Worm (Caenorhabditis elegans) whole organism, midembryonic: ENCODE data around the gene srz-11.

Experiments
- T22C8.4 ChIP-seq: fragments of 200-800 bp; sonication (Bioruptor generic); IDR thresholded peaks from 2 replicates; pipeline ENCODE4 v1.3.6; 2022; ENCODE audit warnings: missing genetic modification characterization, missing compliant biosample characterization
- cog-1 ChIP-seq: sonication (generic microtip); optimal IDR thresholded peaks from 2 replicates; lab custom pipeline; 2016; ENCODE audit warnings: missing genetic modification characterization, missing compliant biosample characterization
- flt-1 ChIP-seq: fragments of 200-800 bp; sonication (Bioruptor generic); IDR thresholded peaks from 2 replicates; pipeline ENCODE4 v1.3.6; 2022; ENCODE audit warnings: missing genetic modification characterization, missing compliant biosample characterization
- klf-2 ChIP-seq: fragments of 200-800 bp; sonication (Bioruptor generic); conservative IDR thresholded peaks from 2 replicates; pipeline ENCODE4 v1.3.6; 2022; ENCODE audit warnings: missing genetic modification reagents, missing genetic modification characterization, missing compliant biosample characterization
- med-1 ChIP-seq: sonication (generic microtip); optimal IDR thresholded peaks from 2 replicates; lab custom pipeline; 2017; ENCODE audit warnings: missing genetic modification characterization, mild to moderate bottlenecking, missing compliant biosample characterization, antibody characterized with exemption, missing genetic modification reagents; ENCODE audit not compliant: insufficient read depth
- ref-1 ChIP-seq: fragments of 200-800 bp; sonication (Bioruptor generic); conservative IDR thresholded peaks from 2 replicates; pipeline ENCODE4 v1.3.6; 2022; ENCODE audit warnings: missing genetic modification reagents, missing genetic modification characterization, missing compliant biosample characterization
- tab-1 ChIP-seq: fragments of 200-800 bp; sonication (Bioruptor generic); IDR thresholded peaks from 2 replicates; pipeline ENCODE4 v1.3.6; 2022; ENCODE audit warnings: missing genetic modification characterization, missing compliant biosample characterization
- ztf-23 ChIP-seq: fragments of 200-800 bp; sonication (Bioruptor generic); IDR thresholded peaks from 2 replicates; pipeline ENCODE4 v1.3.6; 2022; ENCODE audit warnings: missing genetic modification reagents, missing genetic modification characterization, missing compliant biosample characterization
- ztf-29 ChIP-seq: fragments of 200-800 bp; sonication (Bioruptor generic); IDR thresholded peaks from 2 replicates; pipeline ENCODE4 v1.3.6; 2022; ENCODE audit warnings: missing genetic modification reagents, missing genetic modification characterization, missing compliant biosample characterization

The srz-11 gene

ce11 chrV:15140247-15140646, 22.6 kb upstream of the srz-11 start, which contains the start of gene K08F9.3:
TSS of gene K08F9.3 (plus strand) at chrV:15140547.
- TF ChIP-seq tab-1 (GFP tag; lab: Robert Waterston, UW) (no peak), med-1 (GFP tag; lab: Kevin White, UChicago) (no peak), ztf-29 (no peak), ztf-23 (GFP tag; lab: Robert Waterston, UW) (no peak), ref-1 (no peak), klf-2 (GFP tag; lab: Robert Waterston, UW) (no peak), flt-1 (no peak), cog-1 (tag; lab: Kevin White, UChicago) (no peak), T22C8.4 (GFP tag; lab: Robert Waterston, UW) (no peak)

DNA sequence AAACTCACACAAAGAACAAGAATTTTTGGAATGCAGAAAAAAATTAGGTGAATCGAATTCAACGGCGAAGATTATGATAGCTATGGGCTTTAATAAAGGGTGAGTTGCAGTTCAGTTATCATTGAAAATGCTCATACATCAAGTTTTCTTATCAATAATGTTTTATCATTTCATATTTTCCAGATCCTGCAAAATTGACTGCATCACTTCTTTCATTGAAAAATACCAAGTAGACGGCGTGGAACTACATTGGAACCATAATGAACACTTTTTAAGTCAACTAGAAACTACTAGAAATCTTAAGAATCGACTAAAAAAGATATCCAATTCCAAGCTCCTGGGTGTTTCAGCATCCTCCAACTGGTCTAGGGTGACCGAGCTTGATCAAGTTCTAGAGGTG, 19.6 kb upstream of the srz-11 start, which contains the start of gene K08F9.1:
TSS of gene K08F9.1 (minus strand) at position 101 of the 400 bp plus-strand sequence.
- no peak for TF ChIP-seq T22C8.4 (GFP tag; lab: Robert Waterston, UW)
- TF ChIP-seq flt-1: no peak
- TF ChIP-seq tab-1 (GFP tag; lab: Robert Waterston, UW): no peak
- no peak for TF ChIP-seq ref-1
- TF ChIP-seq med-1 (GFP tag; lab: Kevin White, UChicago): no peak
- no peak for TF ChIP-seq klf-2 (GFP tag; lab: Robert Waterston, UW)
- no peak for TF ChIP-seq cog-1 (tag; lab: Kevin White, UChicago)

DNA sequence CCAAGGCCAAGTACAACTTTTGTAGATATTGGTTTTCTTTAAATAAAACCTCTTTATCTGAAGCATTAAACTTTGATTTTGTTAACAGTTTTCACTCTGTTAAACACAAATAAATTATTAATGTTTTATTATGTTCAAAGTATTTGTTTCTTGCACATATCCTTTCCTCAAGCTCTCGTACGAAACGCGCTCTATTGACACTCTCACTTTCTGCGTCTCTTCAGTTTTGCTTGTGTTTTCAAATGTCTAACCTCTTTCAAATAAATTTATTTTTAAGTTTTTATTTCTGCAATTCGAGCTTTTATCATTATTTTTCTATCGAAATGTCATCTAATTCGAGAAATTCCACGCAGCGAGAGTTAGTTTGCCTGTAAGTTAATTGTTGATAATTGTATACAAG, 19.1 kb upstream of the srz-11 start, which contains the start of gene K08F9.4:
TSS of gene K08F9.4 (plus strand) at position 222 of the 400 bp plus-strand sequence.
- TF ChIP-seq ztf-23 (GFP tag; lab: Robert Waterston, UW): no peak
- TF ChIP-seq tab-1 (GFP tag; lab: Robert Waterston, UW): no peak
- TF ChIP-seq cog-1 (tag; lab: Kevin White, UChicago): no peak
- no peak for TF ChIP-seq ztf-29
- no peak for TF ChIP-seq flt-1
- no peak for TF ChIP-seq klf-2 (GFP tag; lab: Robert Waterston, UW)
- no peak for TF ChIP-seq ref-1
- TF ChIP-seq T22C8.4 (GFP tag; lab: Robert Waterston, UW): no peak
- no peak for TF ChIP-seq med-1 (GFP tag; lab: Kevin White, UChicago)

- TF ChIP-seq flt-1: no peak
- TF ChIP-seq klf-2 (GFP tag; lab: Robert Waterston, UW): no peak
- TF ChIP-seq ref-1: no peak
- TF ChIP-seq med-1 (GFP tag; lab: Kevin White, UChicago): no peak
- no peak for TF ChIP-seq cog-1 (tag; lab: Kevin White, UChicago)
- TF ChIP-seq T22C8.4 (GFP tag; lab: Robert Waterston, UW): no peak
Measured at ce11 chrV:15147776-15148175, 15.1 kb upstream of the srz-11 start, which contains the start of gene T09F5.20. TSS of gene T09F5.20 (minus strand) at chrV:15147876.

DNA sequence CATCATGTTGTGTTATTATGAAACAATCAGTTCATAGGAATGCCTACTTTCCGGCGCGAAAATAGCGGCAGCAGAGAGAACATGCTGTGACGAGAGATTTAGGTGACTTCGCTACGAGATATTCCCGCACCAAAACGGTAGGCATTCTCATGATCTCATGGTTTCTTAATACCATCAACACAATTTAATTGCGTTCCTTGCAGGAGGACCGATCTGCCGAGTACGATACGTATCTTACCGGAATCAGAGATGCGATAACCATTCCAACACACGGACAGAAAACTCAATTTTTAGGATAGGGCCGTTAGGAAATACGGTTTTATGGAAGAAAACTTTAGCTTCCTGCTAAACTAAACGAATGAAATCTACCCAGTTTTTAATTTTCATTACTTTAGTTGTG, 14.1 kb upstream of the srz-11 start, which contains the start of gene T09F5.1:
TSS of gene T09F5.1 (plus strand) at position 301 of the 400 bp plus-strand sequence.
- TF ChIP-seq med-1 (GFP tag; lab: Kevin White, UChicago) (no peak), cog-1 (tag; lab: Kevin White, UChicago) (no peak), flt-1 (no peak), tab-1 (GFP tag; lab: Robert Waterston, UW) (no peak), ztf-23 (GFP tag; lab: Robert Waterston, UW) (no peak), ref-1 (no peak), klf-2 (GFP tag; lab: Robert Waterston, UW) (no peak), ztf-29 (no peak), T22C8.4 (GFP tag; lab: Robert Waterston, UW) (no peak)

DNA sequence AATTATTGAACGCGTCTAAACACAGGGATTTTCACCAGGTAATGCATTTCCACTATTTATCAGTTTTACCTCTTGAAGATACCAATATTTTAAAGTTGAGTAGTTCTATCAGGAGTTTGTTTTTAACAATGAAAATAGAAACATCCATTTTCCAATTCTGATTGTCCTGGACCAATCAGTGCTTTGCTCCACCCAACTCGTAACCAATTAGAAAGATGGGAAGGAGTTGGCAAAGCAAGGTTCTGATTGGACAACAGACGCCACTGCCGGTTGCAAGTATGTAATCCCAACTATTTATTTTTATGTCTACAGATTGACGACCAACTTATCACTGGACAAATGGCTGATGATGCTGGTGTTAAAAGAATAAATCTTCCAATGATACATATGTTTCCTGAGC, 12.7 kb upstream of the srz-11 start:
- TF ChIP-seq cog-1 (tag; lab: Kevin White, UChicago) (no peak), flt-1 (no peak), T22C8.4 (GFP tag; lab: Robert Waterston, UW) (no peak), ref-1 (no peak), tab-1 (GFP tag; lab: Robert Waterston, UW) (no peak), klf-2 (GFP tag; lab: Robert Waterston, UW) (no peak), ztf-23 (GFP tag; lab: Robert Waterston, UW) (no peak), ztf-29 (no peak), med-1 (GFP tag; lab: Kevin White, UChicago) (no peak)

DNA sequence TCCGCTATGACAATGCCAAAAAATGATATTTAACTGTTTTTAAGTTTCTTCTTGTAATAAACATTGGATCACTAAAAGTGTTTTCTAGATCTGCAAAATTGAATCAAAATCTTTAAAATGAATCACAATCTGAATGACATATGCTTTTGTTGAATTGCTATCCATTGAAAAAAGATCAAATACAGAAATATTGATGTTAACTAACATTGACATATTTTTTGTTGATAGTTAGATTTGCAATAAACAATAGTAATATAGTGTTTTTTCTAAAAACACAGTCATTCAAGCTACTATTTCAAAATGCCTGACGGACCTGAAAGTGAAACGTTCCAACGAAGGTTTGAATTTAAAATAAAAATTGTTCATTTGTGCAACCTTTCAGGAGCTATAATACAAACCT, 12.2 kb upstream of the srz-11 start, which contains the start of gene T09F5.2:
TSS of gene T09F5.2 (plus strand) at position 301 of the 400 bp plus-strand sequence.
- TF ChIP-seq med-1 (GFP tag; lab: Kevin White, UChicago) (no peak), cog-1 (tag; lab: Kevin White, UChicago) (no peak), ztf-29 (no peak), tab-1 (GFP tag; lab: Robert Waterston, UW) (no peak), T22C8.4 (GFP tag; lab: Robert Waterston, UW) (no peak)

DNA sequence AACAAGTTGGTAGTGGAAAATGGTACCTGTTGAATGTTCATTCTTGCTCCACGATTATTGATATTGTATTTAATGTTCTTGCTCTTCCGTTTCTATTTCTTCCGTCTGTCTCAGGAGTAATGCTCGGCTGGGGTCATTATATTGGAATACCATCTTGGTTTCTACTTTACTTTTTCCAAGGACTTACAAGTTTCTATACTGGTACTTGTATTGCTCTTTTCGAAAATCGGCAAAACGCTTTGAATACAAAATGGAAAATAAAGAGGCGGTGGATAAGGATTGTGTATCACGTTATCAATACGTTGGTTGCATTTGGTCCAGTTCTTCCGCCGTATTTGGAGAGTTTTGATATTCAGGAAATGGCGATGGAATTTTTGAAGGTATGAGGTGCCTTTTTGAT, 10.9 kb upstream of the srz-11 start:
- TF ChIP-seq ref-1 (no peak), klf-2 (GFP tag; lab: Robert Waterston, UW) (no peak), T22C8.4 (GFP tag; lab: Robert Waterston, UW) (no peak), ztf-29 (no peak), flt-1 (no peak), tab-1 (GFP tag; lab: Robert Waterston, UW) (no peak), cog-1 (tag; lab: Kevin White, UChicago) (no peak), med-1 (GFP tag; lab: Kevin White, UChicago) (no peak), ztf-23 (GFP tag; lab: Robert Waterston, UW) (no peak)

- TF ChIP-seq ztf-29 (no peak), tab-1 (GFP tag; lab: Robert Waterston, UW) (no peak), T22C8.4 (GFP tag; lab: Robert Waterston, UW) (no peak), cog-1 (tag; lab: Kevin White, UChicago) (no peak), klf-2 (GFP tag; lab: Robert Waterston, UW) (no peak), ref-1 (no peak), flt-1 (no peak), ztf-23 (GFP tag; lab: Robert Waterston, UW) (no peak), med-1 (GFP tag; lab: Kevin White, UChicago) (no peak)
Measured at ce11 chrV:15153277-15153676, 9.6 kb upstream of the srz-11 start, which contains the start of gene srh-55. TSS of gene srh-55 (plus strand) at chrV:15153577.
